Fruit fly (Drosophila melanogaster): ENCODE results near the gene CG9231.

Gene CG9231

dm6 chr3L:19612172-19612571 is 26.4 kb upstream of the CG9231 start, which contains the start of the genes Lon and PIG-F (continued):
- TF ChIP-seq CG8478 (optimal IDR thresholded peaks at IDR 0.05) (no peak), CG6683 (GFP tag; optimal IDR thresholded peaks at IDR 0.05) (peak; percentile 97), CG6765 (GFP tag; optimal IDR thresholded peaks at IDR 0.05) (peak; percentile 98), exex (tag; optimal IDR thresholded peaks at IDR 0.05) (peak; percentile 93), CG17829 (tag; optimal IDR thresholded peaks at IDR 0.05) (peak; percentile 99), CG32532 (GFP tag; IDR thresholded peaks at IDR 0.05) (peak; percentile 99), CG9932 (GFP tag; IDR thresholded peaks at IDR 0.05) (peak; percentile 99), CG15696 (tag; optimal IDR thresholded peaks at IDR 0.05) (peak; percentile 100), tup (GFP tag; optimal IDR thresholded peaks at IDR 0.05) (peak; percentile 99), eyg (GFP tag; optimal IDR thresholded peaks at IDR 0.05) (peak; percentile 94), Rx (GFP tag; IDR thresholded peaks at IDR 0.05) (peak; percentile 98), Hr3 (GFP tag; optimal IDR thresholded peaks at IDR 0.05) (peak; percentile 100), CG17359 (tag; optimal IDR thresholded peaks at IDR 0.05) (peak; percentile 99), CG12391 (tag; optimal IDR thresholded peaks at IDR 0.05) (peak; percentile 99), abd-A (tag; optimal IDR thresholded peaks at IDR 0.05) (no peak), CG12744 (GFP tag; optimal IDR thresholded peaks at IDR 0.05) (peak; percentile 97), CG17912 (GFP tag; optimal IDR thresholded peaks at IDR 0.05) (peak; percentile 97), CG14441 (GFP tag; IDR thresholded peaks at IDR 0.05) (peak; percentile 98), CG1792 (GFP tag; optimal IDR thresholded peaks at IDR 0.05) (peak; percentile 95), Scr (GFP tag; IDR thresholded peaks at IDR 0.05; ENCODE audit: partially characterized antibody) (peak; percentile 63), CG8089 (GFP tag; optimal IDR thresholded peaks at IDR 0.05) (peak; percentile 97), bab2 (GFP tag; optimal IDR thresholded peaks at IDR 0.05) (peak; percentile 98), CG10147 (GFP tag; optimal IDR thresholded peaks at IDR 0.05) (peak; percentile 99), Bteb2 (GFP tag; optimal IDR thresholded peaks at IDR 0.05) (peak; percentile 97), jing (GFP tag; optimal IDR thresholded peaks at IDR 0.05) (peak; percentile 94), Hmr (GFP tag; optimal IDR thresholded peaks at IDR 0.05) (peak; percentile 99), CG31224 (GFP tag; IDR thresholded peaks at IDR 0.05) (peak; percentile 95), CG3163 (GFP tag; optimal IDR thresholded peaks at IDR 0.05) (peak; percentile 85), lmd (GFP tag; IDR thresholded peaks at IDR 0.05) (peak; percentile 99), CG6254 (GFP tag; optimal IDR thresholded peaks at IDR 0.05) (peak; percentile 97), CG10321 (GFP tag; IDR thresholded peaks at IDR 0.05) (peak; percentile 85), CG17568 (GFP tag; optimal IDR thresholded peaks at IDR 0.05) (peak; percentile 98), tin (GFP tag; optimal IDR thresholded peaks at IDR 0.05) (peak; percentile 100), ro (GFP tag; IDR thresholded peaks at IDR 0.05) (peak; percentile 97), pan (optimal IDR thresholded peaks at IDR 0.05) (no peak), pan (GFP tag; optimal IDR thresholded peaks at IDR 0.05 in 1 of 2, IDR thresholded peaks at IDR 0.05 in 1 of 2) (peak in 1 of 2 experiments; percentile 99), CG11560 (tag; IDR thresholded peaks at IDR 0.05) (peak; percentile 94), Mes4 (GFP tag; optimal IDR thresholded peaks at IDR 0.05) (peak; percentile 96), CG5180 (GFP tag; optimal IDR thresholded peaks at IDR 0.05) (peak; percentile 92), h (optimal IDR thresholded peaks at IDR 0.05) (no peak), CG5245 (GFP tag; optimal IDR thresholded peaks at IDR 0.05) (peak; percentile 98), Eip74EF (GFP tag; optimal IDR thresholded peaks at IDR 0.05) (peak in 1 of 2 experiments; percentile 97), CG7745 (tag; optimal IDR thresholded peaks at IDR 0.05) (peak; percentile 88), lab (GFP tag; optimal IDR thresholded peaks at IDR 0.05) (peak; percentile 99), ind (GFP tag; optimal IDR thresholded peaks at IDR 0.05) (peak; percentile 100), Ptx1 (GFP tag; IDR thresholded peaks at IDR 0.05) (peak; percentile 99), kni (GFP tag; optimal IDR thresholded peaks at IDR 0.05) (peak; percentile 97), chm (GFP tag; IDR thresholded peaks at IDR 0.05) (peak; percentile 94), emc (GFP tag; optimal IDR thresholded peaks at IDR 0.05) (peak; percentile 95), CG15011 (GFP tag; optimal IDR thresholded peaks at IDR 0.05) (peak; percentile 98), CG30020 (tag; optimal IDR thresholded peaks at IDR 0.05) (peak; percentile 93)

All from whole organism, embryonic.